Fruit fly (Drosophila melanogaster) whole organism, embryonic: ENCODE data around the gene CG10996.
A peak's percentile ranks its signal among the peaks of the same experiment; 100 is the strongest.

ENCODE experiments used
- Abd-B ChIP-seq: fragments of 200-800 bp; sonication (Bioruptor generic); optimal IDR thresholded peaks from 2 replicates; lab custom pipeline; 2018; ENCODE audit warnings: missing biosample characterization, mild to moderate bottlenecking, missing genetic modification characterization, moderate library complexity
- Adf1 ChIP-seq: fragments of 200-800 bp; sonication (Bioruptor generic); IDR thresholded peaks from 2 replicates; pipeline ENCODE4 v1.3.6; 2022; ENCODE audit warnings: missing biosample characterization, missing genetic modification characterization
- Antp ChIP-seq: fragments of 200-800 bp; sonication (Bioruptor generic); optimal IDR thresholded peaks from 3 replicates; lab custom pipeline; 2016; ENCODE audit warnings: missing biosample characterization, missing genetic modification characterization
- Bdp1 ChIP-seq: fragments of 200-800 bp; sonication (Bioruptor generic); optimal IDR thresholded peaks from 3 replicates; lab custom pipeline; 2016; ENCODE audit warnings: missing biosample characterization, missing genetic modification characterization
- CG10267 ChIP-seq: fragments of 200-800 bp; sonication (Bioruptor generic); optimal IDR thresholded peaks from 2 replicates; lab custom pipeline; 2018; ENCODE audit warnings: missing biosample characterization, mild to moderate bottlenecking, missing genetic modification characterization, moderate library complexity
- CG10565 ChIP-seq: fragments of 200-800 bp; sonication (Bioruptor generic); optimal IDR thresholded peaks from 3 replicates; lab custom pipeline; 2016; ENCODE audit warnings: missing biosample characterization, mild to moderate bottlenecking, missing genetic modification characterization
- CG13894 ChIP-seq: fragments of 200-800 bp; sonication (Bioruptor generic); optimal IDR thresholded peaks from 3 replicates; lab custom pipeline; 2018; ENCODE audit warnings: missing biosample characterization, mild to moderate bottlenecking, missing genetic modification characterization, moderate library complexity
- CG14014 ChIP-seq: fragments of 200-800 bp; sonication (Bioruptor generic); IDR thresholded peaks from 2 replicates; pipeline ENCODE4 v1.3.6; 2022; ENCODE audit warnings: missing biosample characterization, missing genetic modification characterization
- CG14710 ChIP-seq: fragments of 200-800 bp; sonication (Bioruptor generic); optimal IDR thresholded peaks from 3 replicates; lab custom pipeline; 2019; ENCODE audit warnings: missing biosample characterization, mild to moderate bottlenecking, missing genetic modification characterization, moderate library complexity
- CG17912 ChIP-seq: fragments of 200-800 bp; sonication (Bioruptor generic); optimal IDR thresholded peaks from 2 replicates; lab custom pipeline; 2018; ENCODE audit warnings: missing biosample characterization, mild to moderate bottlenecking, missing genetic modification characterization
- CG1792 ChIP-seq: fragments of 200-800 bp; sonication (Bioruptor generic); optimal IDR thresholded peaks from 2 replicates; lab custom pipeline; 2016; ENCODE audit warnings: missing biosample characterization, missing genetic modification characterization
- CG1832 ChIP-seq: fragments of 200-800 bp; sonication (Bioruptor generic); optimal IDR thresholded peaks from 2 replicates; lab custom pipeline; 2017; ENCODE audit warnings: missing biosample characterization, mild to moderate bottlenecking, missing genetic modification characterization, inconsistent platforms
- CG4282 ChIP-seq: fragments of 200-800 bp; sonication (Bioruptor generic); optimal IDR thresholded peaks from 2 replicates; lab custom pipeline; 2016; ENCODE audit warnings: missing biosample characterization, missing genetic modification characterization
- CG4730 ChIP-seq: fragments of 200-800 bp; sonication (Bioruptor generic); IDR thresholded peaks from 2 replicates; pipeline ENCODE4 v1.3.6; 2022; ENCODE audit warnings: missing biosample characterization, missing genetic modification characterization
- CG4820 ChIP-seq: fragments of 200-800 bp; sonication (Bioruptor generic); optimal IDR thresholded peaks from 3 replicates; lab custom pipeline; 2016; ENCODE audit warnings: missing biosample characterization, missing genetic modification characterization
- CG5180 ChIP-seq: fragments of 200-800 bp; sonication (Bioruptor generic); optimal IDR thresholded peaks from 3 replicates; lab custom pipeline; 2017; ENCODE audit warnings: missing biosample characterization, missing genetic modification characterization, mild to moderate bottlenecking, moderate library complexity, missing genetic modification reagents
- CG6813 ChIP-seq: fragments of 200-800 bp; sonication (Bioruptor generic); optimal IDR thresholded peaks from 2 replicates; lab custom pipeline; 2017; ENCODE audit warnings: missing biosample characterization, missing genetic modification characterization, mild to moderate bottlenecking, moderate library complexity, missing genetic modification reagents
- CG7745 ChIP-seq: fragments of 200-800 bp; sonication (Bioruptor generic); optimal IDR thresholded peaks from 2 replicates; lab custom pipeline; 2018; ENCODE audit warnings: missing biosample characterization, mild to moderate bottlenecking, missing genetic modification characterization, moderate library complexity
- CG8478 ChIP-seq: fragments of >200 bp; optimal IDR thresholded peaks from 2 replicates; lab custom pipeline; 2018
- CG9215 ChIP-seq: fragments of 200-800 bp; sonication (Bioruptor generic); IDR thresholded peaks from 2 replicates; pipeline ENCODE4 v1.3.6; 2022; ENCODE audit warnings: missing biosample characterization, missing genetic modification characterization
- CG9437 ChIP-seq: fragments of 200-800 bp; sonication (Bioruptor generic); optimal IDR thresholded peaks from 2 replicates; lab custom pipeline; 2018; ENCODE audit warnings: missing biosample characterization, mild to moderate bottlenecking, missing genetic modification characterization
- D19B ChIP-seq: fragments of 200-800 bp; sonication (Bioruptor generic); optimal IDR thresholded peaks from 2 replicates; lab custom pipeline; 2017; ENCODE audit warnings: missing biosample characterization, mild to moderate bottlenecking, missing genetic modification characterization
- Dad ChIP-seq: fragments of 200-800 bp; sonication (Bioruptor generic); optimal IDR thresholded peaks from 3 replicates; lab custom pipeline; 2016; ENCODE audit warnings: missing biosample characterization, missing genetic modification characterization
- Dbx ChIP-seq: fragments of 200-800 bp; sonication (Bioruptor generic); IDR thresholded peaks from 3 replicates; pipeline ENCODE4 v1.3.6; 2022; ENCODE audit warnings: missing biosample characterization, missing genetic modification characterization
- Doc2 ChIP-seq: fragments of 200-800 bp; sonication (Bioruptor generic); IDR thresholded peaks from 2 replicates; pipeline ENCODE4 v1.3.6; 2022; ENCODE audit warnings: missing biosample characterization, missing genetic modification characterization
- E2f1 ChIP-seq: fragments of 200-800 bp; sonication (Bioruptor generic); IDR thresholded peaks from 2 replicates; pipeline ENCODE4 v1.3.6; 2022; ENCODE audit warnings: missing biosample characterization, missing genetic modification characterization
- E2f2 ChIP-seq: fragments of 200-800 bp; sonication (Bioruptor generic); IDR thresholded peaks from 2 replicates; pipeline ENCODE4 v1.3.6; 2022; ENCODE audit warnings: missing biosample characterization, missing genetic modification characterization
- Fer2 ChIP-seq: fragments of 200-800 bp; sonication (Bioruptor generic); optimal IDR thresholded peaks from 2 replicates; lab custom pipeline; 2018; ENCODE audit warnings: missing biosample characterization, mild to moderate bottlenecking, missing genetic modification characterization, moderate library complexity
- H2.0 ChIP-seq: fragments of 200-800 bp; sonication (Bioruptor generic); IDR thresholded peaks from 2 replicates; pipeline ENCODE4 v1.3.6; 2022; ENCODE audit warnings: missing biosample characterization, missing genetic modification characterization
- HLHmδ ChIP-seq: fragments of 200-800 bp; sonication (Bioruptor generic); optimal IDR thresholded peaks from 2 replicates; lab custom pipeline; 2018; ENCODE audit warnings: missing biosample characterization, mild to moderate bottlenecking, missing genetic modification characterization, moderate library complexity
- HmgD ChIP-seq: fragments of 200-800 bp; sonication (Bioruptor generic); optimal IDR thresholded peaks from 3 replicates; lab custom pipeline; 2016; ENCODE audit warnings: missing biosample characterization, missing genetic modification characterization
- Jarid2 ChIP-seq: fragments of 200-800 bp; sonication (Bioruptor generic); optimal IDR thresholded peaks from 3 replicates; lab custom pipeline; 2017; ENCODE audit warnings: mild to moderate bottlenecking, missing biosample characterization, missing genetic modification reagents, missing genetic modification characterization
- Meics ChIP-seq: fragments of 200-800 bp; sonication (Bioruptor generic); optimal IDR thresholded peaks from 2 replicates; lab custom pipeline; 2017; ENCODE audit warnings: missing biosample characterization, mild to moderate bottlenecking, missing genetic modification characterization
- Nf-YC ChIP-seq: fragments of 200-800 bp; optimal IDR thresholded peaks from 3 replicates; lab custom pipeline; 2019; ENCODE audit warnings: missing biosample characterization, mild to moderate bottlenecking, missing genetic modification characterization, moderate library complexity
- Opbp ChIP-seq: fragments of 200-800 bp; sonication (Bioruptor generic); IDR thresholded peaks from 3 replicates; pipeline ENCODE4 v1.3.6; 2022; ENCODE audit warnings: missing biosample characterization, missing genetic modification characterization; ENCODE audit not compliant: partially characterized antibody
- Sry-δ ChIP-seq: fragments of 200-800 bp; sonication (Bioruptor generic); optimal IDR thresholded peaks from 2 replicates; lab custom pipeline; 2016; ENCODE audit warnings: missing biosample characterization, missing genetic modification characterization
- ab ChIP-seq: fragments of 200-800 bp; sonication (Bioruptor generic); optimal IDR thresholded peaks from 2 replicates; lab custom pipeline; 2016; ENCODE audit warnings: missing biosample characterization, missing genetic modification characterization
- btn ChIP-seq: fragments of 200-800 bp; sonication (Bioruptor generic); optimal IDR thresholded peaks from 2 replicates; lab custom pipeline; 2016; ENCODE audit warnings: missing biosample characterization, missing genetic modification characterization
- cad ChIP-seq: fragments of >200 bp; optimal IDR thresholded peaks from 2 replicates; lab custom pipeline; 2017; ENCODE audit warnings: missing biosample characterization, missing genetic modification characterization
- cato ChIP-seq: fragments of 200-800 bp; sonication (Bioruptor generic); optimal IDR thresholded peaks from 2 replicates; lab custom pipeline; 2016; ENCODE audit warnings: missing biosample characterization, missing genetic modification characterization, borderline replicate concordance
- disco-r ChIP-seq: fragments of 200-800 bp; sonication (Bioruptor generic); optimal IDR thresholded peaks from 2 replicates; lab custom pipeline; 2016; ENCODE audit warnings: missing biosample characterization, missing genetic modification characterization
- en ChIP-seq: fragments of 200-800 bp; sonication (Bioruptor generic); optimal IDR thresholded peaks from 2 replicates; lab custom pipeline; 2016; ENCODE audit warnings: missing biosample characterization, missing genetic modification characterization
- gfzf ChIP-seq: fragments of 200-800 bp; sonication (Bioruptor generic); optimal IDR thresholded peaks from 2 replicates; lab custom pipeline; 2016; ENCODE audit warnings: missing biosample characterization, mild to moderate bottlenecking, missing genetic modification characterization, moderate library complexity
- nerfin-2 ChIP-seq: fragments of 200-800 bp; sonication (Bioruptor generic); IDR thresholded peaks from 2 replicates; pipeline ENCODE4 v1.3.6; 2022; ENCODE audit warnings: missing biosample characterization, missing genetic modification characterization; ENCODE audit not compliant: partially characterized antibody
- slp2 ChIP-seq: fragments of 200-800 bp; sonication (Bioruptor generic); optimal IDR thresholded peaks from 2 replicates; lab custom pipeline; 2016; ENCODE audit warnings: missing biosample characterization, missing genetic modification characterization
- sob ChIP-seq: fragments of 200-800 bp; sonication (Bioruptor generic); IDR thresholded peaks from 2 replicates; pipeline ENCODE4 v1.3.6; 2022; ENCODE audit warnings: missing biosample characterization, missing genetic modification characterization
- tgo ChIP-seq: fragments of 200-800 bp; sonication (Bioruptor generic); IDR thresholded peaks from 3 replicates; pipeline ENCODE4 v1.3.6; 2022; ENCODE audit warnings: missing biosample characterization, missing genetic modification characterization
- tio ChIP-seq: fragments of 200-800 bp; sonication (Bioruptor generic); optimal IDR thresholded peaks from 2 replicates; lab custom pipeline; 2017; ENCODE audit warnings: missing biosample characterization, missing genetic modification characterization, inconsistent platforms
- twi ChIP-seq: fragments of 200-800 bp; optimal IDR thresholded peaks from 2 replicates; lab custom pipeline; 2019; ENCODE audit warnings: missing biosample characterization, mild to moderate bottlenecking, missing genetic modification characterization, moderate library complexity

CG10996 gene

DNA sequence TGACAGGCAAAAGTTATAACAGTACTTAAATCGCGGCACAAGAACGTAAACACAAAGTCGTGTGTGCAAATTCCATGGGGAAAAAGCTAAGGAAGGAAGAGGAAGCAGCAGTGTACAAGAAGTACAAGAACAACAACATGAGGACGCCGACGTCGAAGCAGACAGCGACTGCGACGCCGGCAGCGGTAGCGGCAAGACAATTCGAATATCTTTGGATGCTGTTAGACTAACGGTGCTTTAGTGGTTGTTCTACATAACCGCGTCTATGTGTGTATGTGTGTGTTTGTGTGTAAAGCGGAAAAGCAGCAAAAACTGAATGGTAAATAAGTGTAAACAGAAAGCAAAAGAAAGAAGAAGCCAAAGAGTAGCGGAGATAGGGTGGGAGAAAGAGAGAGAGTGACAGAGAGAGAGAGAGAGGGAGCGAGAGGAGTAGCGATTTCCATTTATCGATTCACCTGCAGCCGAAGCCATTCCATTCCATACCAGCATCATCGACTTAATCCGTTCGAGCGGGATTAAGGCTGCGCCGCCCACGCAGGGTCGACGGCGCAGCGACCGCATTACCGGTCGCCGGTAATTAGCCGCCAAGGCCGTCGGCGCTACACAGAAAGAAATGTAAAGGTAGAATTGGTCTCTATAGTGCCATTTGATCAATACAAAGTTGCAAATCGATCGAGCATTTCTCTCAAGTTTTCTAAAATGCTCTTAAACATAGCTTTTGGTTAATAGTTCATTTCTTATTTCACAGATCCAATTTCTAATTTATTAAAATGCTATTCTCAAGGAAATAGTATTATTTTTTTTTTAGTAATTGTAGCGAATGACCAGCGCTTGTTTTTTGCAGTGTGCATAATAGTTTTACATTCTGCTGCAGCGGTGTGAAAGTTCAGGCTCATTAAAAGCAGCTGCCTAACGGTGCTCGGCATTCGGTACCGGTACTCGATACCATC lies 13.2 kb downstream of the CG10996 start (continued):
- no peak for TF ChIP-seq E2f2 (GFP tag; lab: Robert Waterston, UW)
- TF ChIP-seq ab (GFP tag; lab: Kevin White, UChicago): no peak
- TF ChIP-seq Dbx (GFP tag; lab: Robert Waterston, UW): no peak
- TF ChIP-seq CG14014 (GFP tag; lab: Robert Waterston, UW): no peak
- no peak for TF ChIP-seq nerfin-2
- peak; percentile 11 for TF ChIP-seq Antp
- TF ChIP-seq Meics (GFP tag; lab: Kevin White, UChicago): peak; percentile 33
- peak; percentile 22 for TF ChIP-seq CG9437 (GFP tag; lab: Kevin White, UChicago)
- no peak for TF ChIP-seq cad (GFP tag; lab: Kevin White, UChicago)
- TF ChIP-seq Sry-δ (GFP tag; lab: Kevin White, UChicago): no peak
- TF ChIP-seq Dad (GFP tag; lab: Kevin White, UChicago): no peak
- no peak for TF ChIP-seq CG10565 (GFP tag; lab: Kevin White, UChicago)
- no peak for TF ChIP-seq CG4730
- peak; percentile 37 for TF ChIP-seq CG14710
- TF ChIP-seq Jarid2 (GFP tag; lab: Kevin White, UChicago): no peak
- no peak for TF ChIP-seq CG1792 (GFP tag; lab: Kevin White, UChicago)
- TF ChIP-seq CG6813: no peak
- no peak for TF ChIP-seq sob (GFP tag; lab: Robert Waterston, UW)
- peak; percentile 58 for TF ChIP-seq CG1832 (GFP tag; lab: Kevin White, UChicago)
- no peak for TF ChIP-seq Doc2 (GFP tag; lab: Robert Waterston, UW)
- no peak for TF ChIP-seq Nf-YC (tag; lab: Kevin White, UChicago)
- TF ChIP-seq CG7745 (tag; lab: Kevin White, UChicago): no peak
- no peak for TF ChIP-seq en (GFP tag; lab: Kevin White, UChicago)
- TF ChIP-seq gfzf (GFP tag; lab: Kevin White, UChicago): no peak
- TF ChIP-seq tio (GFP tag; lab: Kevin White, UChicago): peak; percentile 54
- TF ChIP-seq cato (GFP tag; lab: Kevin White, UChicago): peak; percentile 10
- 0 out of 2 replicates have a peak, but pooled peaks have one; percentile 16 for TF ChIP-seq H2.0 (GFP tag; lab: Robert Waterston, UW)
- TF ChIP-seq Adf1: peak; percentile 94
- no peak for TF ChIP-seq HmgD (GFP tag; lab: Kevin White, UChicago)
- no peak for TF ChIP-seq twi (tag; lab: Kevin White, UChicago)
- no peak for TF ChIP-seq CG17912
- TF ChIP-seq CG10267 (tag; lab: Kevin White, UChicago): peak; percentile 27
- TF ChIP-seq D19B: no peak
- no peak for TF ChIP-seq Fer2 (tag; lab: Kevin White, UChicago)
- peak; percentile 49 for TF ChIP-seq CG4820
- no peak for TF ChIP-seq CG13894 (tag; lab: Kevin White, UChicago)
- TF ChIP-seq Abd-B: peak; percentile 1
- TF ChIP-seq Bdp1 (GFP tag; lab: Kevin White, UChicago): no peak
- no peak for TF ChIP-seq CG8478
- TF ChIP-seq tgo (GFP tag; lab: Robert Waterston, UW): peak; percentile 47
- no peak for TF ChIP-seq CG4282 (GFP tag; lab: Kevin White, UChicago)
- TF ChIP-seq CG9215: no peak
- TF ChIP-seq E2f1 (GFP tag; lab: Robert Waterston, UW): no peak
- no peak for TF ChIP-seq disco-r
- peak; percentile 44 for TF ChIP-seq CG5180
- no peak for TF ChIP-seq slp2
- TF ChIP-seq Opbp (GFP tag; lab: Robert Waterston, UW): no peak
- no peak for TF ChIP-seq HLHmδ (GFP tag; lab: Kevin White, UChicago)
- no peak for TF ChIP-seq btn (GFP tag; lab: Kevin White, UChicago)
